Worm (Caenorhabditis elegans) whole organism, young adult: ENCODE results near the gene srh-89.

ENCODE experiments used
- B0019.2 ChIP-seq: fragments of 200-800 bp; sonication (Bioruptor generic); conservative IDR thresholded peaks from 2 replicates; pipeline ENCODE4 v1.3.6; 2022; ENCODE audit warnings: missing genetic modification reagents, missing genetic modification characterization, missing compliant biosample characterization
- B0261.1 ChIP-seq: sonication (generic microtip); optimal IDR thresholded peaks from 2 replicates; lab custom pipeline; 2016; ENCODE audit warnings: mild to moderate bottlenecking, missing genetic modification characterization, moderate library complexity, missing compliant biosample characterization
- C06A6.2 ChIP-seq: fragments of 200-800 bp; sonication (Bioruptor generic); conservative IDR thresholded peaks from 2 replicates; pipeline ENCODE4 v1.3.6; 2022; ENCODE audit warnings: missing genetic modification characterization, missing compliant biosample characterization
- D2030.7 ChIP-seq: fragments of 200-800 bp; sonication (Bioruptor generic); IDR thresholded peaks from 2 replicates; pipeline ENCODE4 v1.3.6; 2022; ENCODE audit warnings: missing genetic modification reagents, missing genetic modification characterization, missing compliant biosample characterization
- F33H1.4 ChIP-seq: fragments of 200-800 bp; sonication (Bioruptor generic); IDR thresholded peaks from 2 replicates; pipeline ENCODE4 v1.3.6; 2022; ENCODE audit warnings: missing genetic modification reagents, missing genetic modification characterization, missing compliant biosample characterization
- F39B2.1 ChIP-seq: fragments of 200-800 bp; sonication (Bioruptor generic); IDR thresholded peaks from 2 replicates; pipeline ENCODE4 v1.3.6; 2022; ENCODE audit warnings: missing genetic modification reagents, missing genetic modification characterization, missing compliant biosample characterization
- F49E8.2 ChIP-seq: sonication (generic microtip); optimal IDR thresholded peaks from 3 replicates; lab custom pipeline; 2017; ENCODE audit warnings: missing genetic modification characterization, mild to moderate bottlenecking, missing compliant biosample characterization, antibody characterized with exemption, moderate library complexity; ENCODE audit not compliant: insufficient read depth
- F55B11.4 ChIP-seq: sonication (generic microtip); optimal IDR thresholded peaks from 2 replicates; lab custom pipeline; 2016; ENCODE audit warnings: missing compliant biosample characterization, missing genetic modification characterization, borderline replicate concordance; ENCODE audit not compliant: insufficient read depth
- F57C9.4 ChIP-seq: sonication (generic microtip); optimal IDR thresholded peaks from 2 replicates; lab custom pipeline; 2017; ENCODE audit warnings: mild to moderate bottlenecking, missing genetic modification characterization, missing compliant biosample characterization
- T26A5.8 ChIP-seq: sonication (generic microtip); optimal IDR thresholded peaks from 2 replicates; lab custom pipeline; 2016; ENCODE audit warnings: missing genetic modification characterization, missing compliant biosample characterization
- Y79H2A.3 ChIP-seq: fragments of 200-800 bp; sonication (Bioruptor generic); conservative IDR thresholded peaks from 2 replicates; pipeline ENCODE4 v1.3.6; 2022; ENCODE audit warnings: missing genetic modification reagents, missing genetic modification characterization, missing compliant biosample characterization
- ama-1 ChIP-seq, 3 experiments: fragments of 150-350 bp in 1 of 3; sonication (generic microtip) in 2 of 3; optimal IDR thresholded peaks; 2 replicates each; lab custom pipeline; 2014 to 2018; ENCODE audit warnings: missing biosample characterization in 2 of 3, missing genetic modification characterization in 2 of 3, missing genetic modification reagents in 2 of 3
- attf-3 ChIP-seq: fragments of 200-800 bp; sonication (Bioruptor generic); conservative IDR thresholded peaks from 2 replicates; pipeline ENCODE4 v1.3.6; 2022; ENCODE audit warnings: missing genetic modification reagents, missing genetic modification characterization, missing compliant biosample characterization
- ceh-91 ChIP-seq: fragments of 200-800 bp; sonication (Bioruptor generic); IDR thresholded peaks from 2 replicates; pipeline ENCODE4 v1.3.6; 2022; ENCODE audit warnings: missing genetic modification reagents, missing genetic modification characterization, missing compliant biosample characterization
- die-1 ChIP-seq: sonication (generic microtip); optimal IDR thresholded peaks from 2 replicates; lab custom pipeline; 2016; ENCODE audit warnings: missing genotype, mild to moderate bottlenecking, missing genetic modification characterization, missing compliant biosample characterization
- dpff-1 ChIP-seq: sonication (generic microtip); optimal IDR thresholded peaks from 2 replicates; lab custom pipeline; 2017; ENCODE audit warnings: mild to moderate bottlenecking, missing genetic modification characterization, missing compliant biosample characterization
- efl-1 ChIP-seq: fragments of 150-350 bp; optimal IDR thresholded peaks from 2 replicates; lab custom pipeline; 2014; ENCODE audit warnings: missing biosample characterization, missing genetic modification reagents, missing genetic modification characterization
- fkh-3 ChIP-seq: sonication (generic microtip); optimal IDR thresholded peaks from 2 replicates; lab custom pipeline; 2016; ENCODE audit warnings: mild to moderate bottlenecking, missing genetic modification characterization, missing compliant biosample characterization
- hrde-1 ChIP-seq: sonication (generic microtip); optimal IDR thresholded peaks from 2 replicates; lab custom pipeline; 2016; ENCODE audit warnings: missing genetic modification characterization, mild to moderate bottlenecking, missing compliant biosample characterization, moderate library complexity, missing genotype, missing genetic modification reagents, borderline replicate concordance
- lir-1 ChIP-seq: fragments of 200-800 bp; sonication (Bioruptor generic); conservative IDR thresholded peaks from 2 replicates; pipeline ENCODE4 v1.3.6; 2022; ENCODE audit warnings: missing genetic modification reagents, missing genetic modification characterization, missing compliant biosample characterization
- madf-3 ChIP-seq: fragments of 200-800 bp; sonication (Bioruptor generic); IDR thresholded peaks from 2 replicates; pipeline ENCODE4 v1.3.6; 2022; ENCODE audit warnings: missing genetic modification reagents, missing genetic modification characterization, missing compliant biosample characterization
- madf-8 ChIP-seq: fragments of 200-800 bp; sonication (Bioruptor generic); conservative IDR thresholded peaks from 2 replicates; pipeline ENCODE4 v1.3.6; 2022; ENCODE audit warnings: missing genetic modification reagents, missing genetic modification characterization, missing compliant biosample characterization
- mcd-1 ChIP-seq: fragments of 200-800 bp; sonication (Bioruptor generic); IDR thresholded peaks from 2 replicates; pipeline ENCODE4 v1.3.6; 2022; ENCODE audit warnings: missing genetic modification reagents, missing genetic modification characterization, missing compliant biosample characterization
- mes-4 ChIP-seq: sonication (generic microtip); optimal IDR thresholded peaks from 2 replicates; lab custom pipeline; 2016; ENCODE audit warnings: missing genotype, missing genetic modification characterization, missing compliant biosample characterization
- nfya-1 ChIP-seq: sonication (generic microtip); optimal IDR thresholded peaks from 2 replicates; lab custom pipeline; 2017; ENCODE audit warnings: antibody characterized with exemption, missing compliant biosample characterization, missing genetic modification characterization, borderline replicate concordance; ENCODE audit not compliant: insufficient read depth
- nhr-179 ChIP-seq: sonication (generic microtip); optimal IDR thresholded peaks from 2 replicates; lab custom pipeline; 2016; ENCODE audit warnings: mild to moderate bottlenecking, missing genetic modification characterization, missing compliant biosample characterization
- nhr-80 ChIP-seq: sonication (generic microtip); optimal IDR thresholded peaks from 2 replicates; lab custom pipeline; 2016; ENCODE audit warnings: missing genetic modification characterization, missing compliant biosample characterization
- pbrm-1 ChIP-seq: fragments of 200-800 bp; sonication (Bioruptor generic); IDR thresholded peaks from 2 replicates; pipeline ENCODE4 v1.3.6; 2022; ENCODE audit warnings: missing genetic modification reagents, missing genetic modification characterization, missing compliant biosample characterization
- repo-1 ChIP-seq: sonication (generic microtip); optimal IDR thresholded peaks from 2 replicates; lab custom pipeline; 2017; ENCODE audit warnings: mild to moderate bottlenecking, missing genetic modification characterization, missing compliant biosample characterization
- somi-1 ChIP-seq: fragments of 200-800 bp; sonication (Bioruptor generic); optimal IDR thresholded peaks from 2 replicates; lab custom pipeline; 2018; ENCODE audit warnings: mild to moderate bottlenecking, missing genetic modification characterization, missing compliant biosample characterization
- tlf-1 ChIP-seq: fragments of 200-800 bp; sonication (Bioruptor generic); optimal IDR thresholded peaks from 2 replicates; lab custom pipeline; 2018; ENCODE audit warnings: mild to moderate bottlenecking, missing genetic modification characterization, missing compliant biosample characterization
- unc-62 ChIP-seq: fragments of 150-350 bp; optimal IDR thresholded peaks from 2 replicates; lab custom pipeline; 2014; ENCODE audit warnings: missing biosample characterization, missing genetic modification reagents, missing genetic modification characterization
- ztf-25 ChIP-seq: fragments of 200-800 bp; sonication (Bioruptor generic); IDR thresholded peaks from 2 replicates; pipeline ENCODE4 v1.3.6; 2022; ENCODE audit warnings: missing genetic modification reagents, missing genetic modification characterization, missing compliant biosample characterization
- ztf-26 ChIP-seq: sonication (generic microtip); optimal IDR thresholded peaks from 2 replicates; lab custom pipeline; 2017; ENCODE audit warnings: missing genetic modification characterization, missing compliant biosample characterization
- ztf-28 ChIP-seq: fragments of 200-800 bp; sonication (Bioruptor generic); IDR thresholded peaks from 2 replicates; pipeline ENCODE4 v1.3.6; 2022; ENCODE audit warnings: missing genetic modification reagents, missing genetic modification characterization, missing compliant biosample characterization

Gene srh-89

ce11 chrV:7490340-7490739 is 25.7 kb upstream of the srh-89 start, which contains the start of gene srbc-9:
Gene srbc-9, minus strand, starts transcription at chrV:7490440.
- TF ChIP-seq T26A5.8 (no peak), madf-8 (GFP tag; lab: Robert Waterston, UW) (no peak), F55B11.4 (no peak), B0019.2 (GFP tag; lab: Robert Waterston, UW) (no peak), mcd-1 (GFP tag; lab: Robert Waterston, UW) (no peak), fkh-3 (tag; lab: Kevin White, UChicago) (no peak), pbrm-1 (GFP tag; lab: Robert Waterston, UW) (no peak), lir-1 (GFP tag; lab: Robert Waterston, UW) (no peak), ama-1 (optimal IDR thresholded peaks at IDR 0.05; lab: Kevin White, UChicago) (no peak), ama-1 (GFP tag; optimal IDR thresholded peaks at IDR 0.05; lab: Kevin White, UChicago) (no peak), F33H1.4 (GFP tag; lab: Robert Waterston, UW) (no peak), C06A6.2 (GFP tag; lab: Robert Waterston, UW) (no peak), Y79H2A.3 (GFP tag; lab: Robert Waterston, UW) (no peak), dpff-1 (tag; lab: Kevin White, UChicago) (no peak), unc-62 (GFP tag; lab: Kevin White, UChicago) (no peak)

DNA sequence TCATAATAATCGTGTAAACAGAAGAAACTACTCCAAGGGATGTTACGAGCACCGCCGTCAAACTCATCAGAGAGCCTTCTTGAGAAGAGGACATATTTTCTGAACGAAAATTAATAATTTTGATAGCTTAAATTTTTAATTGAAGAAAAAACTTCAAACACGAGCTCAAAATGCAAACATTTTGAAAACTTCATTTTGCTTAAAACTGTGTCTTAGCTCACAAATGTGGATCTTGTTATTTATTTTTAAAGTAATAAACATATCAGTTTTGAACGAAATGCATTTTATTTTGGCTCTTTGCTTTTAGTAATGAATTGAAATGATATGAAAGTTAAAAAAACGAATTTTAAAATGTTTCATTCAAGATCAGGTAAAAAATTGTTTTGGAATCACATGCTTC is 22.9 kb upstream of the srh-89 start, which contains the start of gene srbc-7:
Gene srbc-7 (minus strand): TSS at position 101 of the 400 bp plus-strand sequence.
- no peak for TF ChIP-seq madf-8 (GFP tag; lab: Robert Waterston, UW)
- TF ChIP-seq B0261.1 (tag; lab: Kevin White, UChicago), result no peak
- TF ChIP-seq repo-1 (tag; lab: Kevin White, UChicago), result no peak

DNA sequence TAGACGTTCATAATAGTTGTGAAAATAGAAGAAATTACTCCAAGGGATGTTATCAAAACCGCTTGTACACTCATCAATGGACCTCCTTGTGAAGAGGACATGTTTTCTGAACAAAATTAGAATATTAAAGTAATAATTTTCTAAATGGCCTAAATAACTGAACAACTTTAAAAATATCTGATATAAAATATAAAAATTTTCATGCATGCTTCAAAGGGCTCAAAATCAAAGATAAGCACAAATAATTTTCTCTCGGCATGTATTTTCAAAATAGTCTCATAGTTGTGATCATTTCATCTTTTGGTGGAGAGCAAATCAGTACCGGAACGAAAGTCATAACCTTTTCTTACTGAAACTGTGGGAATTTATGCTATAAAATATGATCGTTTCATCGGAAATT is 20.4 kb upstream of the srh-89 start, which contains the start of gene srbc-8:
Gene srbc-8 (minus strand): TSS at position 101 of the 400 bp plus-strand sequence.
- TF ChIP-seq attf-3 (no peak), ztf-28 (GFP tag; lab: Robert Waterston, UW) (no peak), madf-3 (GFP tag; lab: Robert Waterston, UW) (no peak), somi-1 (GFP tag; lab: Kevin White, UChicago) (no peak), die-1 (tag; lab: Kevin White, UChicago) (no peak), ceh-91 (GFP tag; lab: Robert Waterston, UW) (no peak), nfya-1 (no peak), nhr-80 (tag; lab: Kevin White, UChicago) (no peak), nhr-179 (tag; lab: Kevin White, UChicago) (no peak)

ce11 chrV:7480949-7481348 is 16.4 kb upstream of the srh-89 start, which contains the start of gene C18B10.6:
Gene C18B10.6, minus strand, starts transcription at chrV:7481049.
- TF ChIP-seq repo-1 (tag; lab: Kevin White, UChicago), result no peak
- no peak for TF ChIP-seq F55B11.4

ce11 chrV:7478404-7478803 is 13.8 kb upstream of the srh-89 start, which contains the start of gene str-190:
Gene str-190, minus strand, starts transcription at chrV:7478504.
- TF ChIP-seq F49E8.2 (tag; lab: Kevin White, UChicago) (no peak), efl-1 (GFP tag; lab: Kevin White, UChicago) (no peak), ztf-25 (GFP tag; lab: Robert Waterston, UW) (no peak), mes-4 (tag; lab: Kevin White, UChicago) (no peak), ztf-26 (tag; lab: Kevin White, UChicago) (no peak), F57C9.4 (tag; lab: Kevin White, UChicago) (no peak), D2030.7 (GFP tag; lab: Robert Waterston, UW) (no peak), F39B2.1 (GFP tag; lab: Robert Waterston, UW) (no peak), Y79H2A.3 (GFP tag; lab: Robert Waterston, UW) (no peak), hrde-1 (tag; lab: Kevin White, UChicago) (no peak), lir-1 (GFP tag; lab: Robert Waterston, UW) (no peak), tlf-1 (no peak)
- TF ChIP-seq, all 124 proteins: peak for 0
